Fruit fly (Drosophila melanogaster) whole organism, embryonic: Measurements from ENCODE around the gene fzo.

Experiments used
- CG10979 ChIP-seq: fragments of 200-800 bp; sonication (Bioruptor generic); optimal IDR thresholded peaks from 2 replicates; lab custom pipeline; 2018; ENCODE audit warnings: missing biosample characterization, mild to moderate bottlenecking, missing genetic modification characterization, moderate library complexity
- CG12071 ChIP-seq: fragments of 200-800 bp; sonication (Bioruptor generic); optimal IDR thresholded peaks from 3 replicates; lab custom pipeline; 2018; ENCODE audit warnings: missing biosample characterization, mild to moderate bottlenecking, missing genetic modification characterization
- CG13624 ChIP-seq: fragments of 200-800 bp; sonication (Bioruptor generic); optimal IDR thresholded peaks from 2 replicates; lab custom pipeline; 2016; ENCODE audit warnings: missing biosample characterization, missing genetic modification characterization
- CG13775 ChIP-seq: fragments of 200-800 bp; sonication (Bioruptor generic); optimal IDR thresholded peaks from 3 replicates; lab custom pipeline; 2017; ENCODE audit warnings: missing biosample characterization, mild to moderate bottlenecking, missing genetic modification characterization
- CG15269 ChIP-seq: fragments of 200-800 bp; sonication (Bioruptor generic); optimal IDR thresholded peaks from 2 replicates; lab custom pipeline; 2018; ENCODE audit warnings: missing biosample characterization, mild to moderate bottlenecking, missing genetic modification characterization, moderate library complexity
- CG15479 ChIP-seq: fragments of 200-800 bp; sonication (Bioruptor generic); optimal IDR thresholded peaks from 3 replicates; lab custom pipeline; 2019; ENCODE audit warnings: missing biosample characterization, mild to moderate bottlenecking, missing genetic modification characterization, moderate library complexity
- CG17186 ChIP-seq: fragments of 200-800 bp; sonication (Bioruptor generic); optimal IDR thresholded peaks from 3 replicates; lab custom pipeline; 2017; ENCODE audit warnings: missing biosample characterization, missing genetic modification reagents, missing genetic modification characterization
- CG17359 ChIP-seq: fragments of 200-800 bp; sonication (Bioruptor generic); optimal IDR thresholded peaks from 3 replicates; lab custom pipeline; 2018; ENCODE audit warnings: missing biosample characterization, mild to moderate bottlenecking, missing genetic modification characterization, moderate library complexity
- CG18599 ChIP-seq: fragments of 200-800 bp; sonication (Bioruptor generic); optimal IDR thresholded peaks from 3 replicates; lab custom pipeline; 2017; ENCODE audit warnings: missing biosample characterization, missing genetic modification characterization, mild to moderate bottlenecking, moderate library complexity, missing genetic modification reagents
- CG2678 ChIP-seq: fragments of 200-800 bp; sonication (Bioruptor generic); optimal IDR thresholded peaks from 3 replicates; lab custom pipeline; 2019; ENCODE audit warnings: missing biosample characterization, mild to moderate bottlenecking, missing genetic modification characterization, moderate library complexity
- CG2875 ChIP-seq: fragments of 200-800 bp; sonication (Bioruptor generic); optimal IDR thresholded peaks from 2 replicates; lab custom pipeline; 2017; ENCODE audit warnings: missing biosample characterization, mild to moderate bottlenecking, missing genetic modification characterization, missing genetic modification reagents
- CG4404 ChIP-seq: fragments of 200-800 bp; sonication (Bioruptor generic); IDR thresholded peaks from 2 replicates; pipeline ENCODE4 v1.3.6; 2022; ENCODE audit warnings: missing biosample characterization, missing genetic modification characterization
- CG5180 ChIP-seq: fragments of 200-800 bp; sonication (Bioruptor generic); optimal IDR thresholded peaks from 3 replicates; lab custom pipeline; 2017; ENCODE audit warnings: missing biosample characterization, missing genetic modification characterization, mild to moderate bottlenecking, moderate library complexity, missing genetic modification reagents
- CG8765 ChIP-seq: fragments of 200-800 bp; sonication (Bioruptor generic); IDR thresholded peaks from 2 replicates; pipeline ENCODE4 v1.3.6; 2022; ENCODE audit warnings: missing biosample characterization, missing genetic modification characterization
- Dek ChIP-seq: fragments of 200-800 bp; sonication (Bioruptor generic); optimal IDR thresholded peaks from 3 replicates; lab custom pipeline; 2019; ENCODE audit warnings: missing biosample characterization, mild to moderate bottlenecking, missing genetic modification characterization, moderate library complexity
- Dp ChIP-seq: fragments of 200-800 bp; sonication (Bioruptor generic); optimal IDR thresholded peaks from 2 replicates; lab custom pipeline; 2018; ENCODE audit warnings: missing biosample characterization, mild to moderate bottlenecking, missing genetic modification characterization, moderate library complexity
- Eip74EF ChIP-seq, 2 experiments: fragments of 200-800 bp in 1 of 2; fragments of >200 bp in 1 of 2; sonication (Bioruptor generic) in 1 of 2; optimal IDR thresholded peaks; 2 replicates each; lab custom pipeline; 2017 to 2019; ENCODE audit warnings: missing biosample characterization in 2 of 2, missing genetic modification characterization in 2 of 2, mild to moderate bottlenecking in 1 of 2, moderate library complexity in 1 of 2
- Ets97D ChIP-seq: fragments of 200-800 bp; sonication (Bioruptor generic); optimal IDR thresholded peaks from 3 replicates; lab custom pipeline; 2016; ENCODE audit warnings: missing biosample characterization, missing genetic modification characterization
- H15 ChIP-seq: fragments of 200-800 bp; sonication (Bioruptor generic); IDR thresholded peaks from 3 replicates; pipeline ENCODE4 v1.3.6; 2022; ENCODE audit warnings: missing biosample characterization, missing genetic modification characterization
- Hr51 ChIP-seq, 2 experiments: fragments of 200-800 bp; sonication (Bioruptor generic); optimal IDR thresholded peaks; 2 replicates in 1 of 2; 3 replicates in 1 of 2; lab custom pipeline; 2016 to 2018; ENCODE audit warnings: missing biosample characterization in 2 of 2, missing genetic modification characterization in 2 of 2, mild to moderate bottlenecking in 1 of 2, moderate library complexity in 1 of 2
- Kr ChIP-seq: fragments of 200-800 bp; sonication (Bioruptor generic); optimal IDR thresholded peaks from 2 replicates; lab custom pipeline; 2017; ENCODE audit warnings: missing biosample characterization, mild to moderate bottlenecking, missing genetic modification characterization
- NFAT ChIP-seq: fragments of 200-800 bp; sonication (Bioruptor generic); IDR thresholded peaks from 2 replicates; pipeline ENCODE4 v1.3.6; 2022; ENCODE audit warnings: missing biosample characterization, missing genetic modification characterization
- Rfx ChIP-seq: fragments of 200-800 bp; sonication (Bioruptor generic); IDR thresholded peaks from 2 replicates; pipeline ENCODE4 v1.3.6; 2022; ENCODE audit warnings: missing biosample characterization, missing genetic modification characterization
- Scr ChIP-seq: fragments of 200-800 bp; sonication (Bioruptor generic); IDR thresholded peaks from 2 replicates; pipeline ENCODE4 v1.3.6; 2022; ENCODE audit warnings: missing biosample characterization, missing genetic modification characterization; ENCODE audit not compliant: partially characterized antibody
- Side ChIP-seq: fragments of 200-800 bp; sonication (Bioruptor generic); optimal IDR thresholded peaks from 2 replicates; lab custom pipeline; 2016; ENCODE audit warnings: missing biosample characterization, missing genetic modification characterization
- Six4 ChIP-seq: fragments of 200-800 bp; sonication (Bioruptor generic); optimal IDR thresholded peaks from 2 replicates; lab custom pipeline; 2016; ENCODE audit warnings: missing biosample characterization, missing genetic modification characterization
- bcd ChIP-seq: fragments of 200-800 bp; sonication (Bioruptor generic); optimal IDR thresholded peaks from 2 replicates; lab custom pipeline; 2017; ENCODE audit warnings: missing biosample characterization, mild to moderate bottlenecking, missing genetic modification characterization
- chn ChIP-seq: fragments of 200-800 bp; sonication (Bioruptor generic); optimal IDR thresholded peaks from 2 replicates; lab custom pipeline; 2016; ENCODE audit warnings: missing biosample characterization, missing genetic modification characterization
- ci ChIP-seq: fragments of 200-800 bp; sonication (Bioruptor generic); IDR thresholded peaks from 3 replicates; pipeline ENCODE4 v1.3.6; 2022; ENCODE audit warnings: missing biosample characterization, missing genetic modification characterization
- en ChIP-seq: fragments of 200-800 bp; sonication (Bioruptor generic); optimal IDR thresholded peaks from 2 replicates; lab custom pipeline; 2016; ENCODE audit warnings: missing biosample characterization, missing genetic modification characterization
- esg ChIP-seq: fragments of 200-800 bp; sonication (Bioruptor generic); conservative IDR thresholded peaks from 2 replicates; pipeline ENCODE4 v1.3.6; 2022; ENCODE audit warnings: missing biosample characterization, missing genetic modification characterization
- fru ChIP-seq: fragments of >200 bp; optimal IDR thresholded peaks from 2 replicates; lab custom pipeline; 2017
- gcm ChIP-seq: fragments of 200-800 bp; sonication (Bioruptor generic); optimal IDR thresholded peaks from 2 replicates; lab custom pipeline; 2019; ENCODE audit warnings: missing biosample characterization, mild to moderate bottlenecking, missing genetic modification characterization, moderate library complexity
- gro ChIP-seq: fragments of 200-800 bp; sonication (Bioruptor generic); optimal IDR thresholded peaks from 2 replicates; lab custom pipeline; 2016; ENCODE audit warnings: missing biosample characterization, missing genetic modification characterization
- h ChIP-seq: fragments of >200 bp; optimal IDR thresholded peaks from 2 replicates; lab custom pipeline; 2017
- lola ChIP-seq, 3 experiments: fragments of >200 bp in 2 of 3; fragments of 200-800 bp in 1 of 3; sonication (Bioruptor generic) in 1 of 3; optimal IDR thresholded peaks; 2 replicates each; lab custom pipeline; 2017 to 2019; ENCODE audit warnings: missing biosample characterization in 3 of 3, missing genetic modification characterization in 3 of 3, mild to moderate bottlenecking in 1 of 3, moderate library complexity in 1 of 3
- onecut ChIP-seq: fragments of 200-800 bp; sonication (Bioruptor generic); IDR thresholded peaks from 2 replicates; pipeline ENCODE4 v1.3.6; 2022; ENCODE audit warnings: missing biosample characterization, missing genetic modification characterization
- psq ChIP-seq: fragments of 200-800 bp; sonication (Bioruptor generic); optimal IDR thresholded peaks from 2 replicates; lab custom pipeline; 2017; ENCODE audit warnings: missing biosample characterization, missing genetic modification characterization
- pum ChIP-seq: fragments of 200-800 bp; sonication (Bioruptor generic); optimal IDR thresholded peaks from 2 replicates; lab custom pipeline; 2016; ENCODE audit warnings: missing biosample characterization, missing genetic modification characterization
- ranshi ChIP-seq: fragments of 200-800 bp; sonication (Bioruptor generic); IDR thresholded peaks from 2 replicates; pipeline ENCODE4 v1.3.6; 2022; ENCODE audit warnings: missing biosample characterization, missing genetic modification characterization
- rib ChIP-seq: fragments of 200-800 bp; sonication (Bioruptor generic); IDR thresholded peaks from 2 replicates; pipeline ENCODE4 v1.3.6; 2022; ENCODE audit warnings: missing biosample characterization, missing genetic modification characterization
- row ChIP-seq: fragments of 200-800 bp; sonication (Bioruptor generic); IDR thresholded peaks from 3 replicates; pipeline ENCODE4 v1.3.6; 2022; ENCODE audit warnings: missing biosample characterization, missing genetic modification characterization
- shn ChIP-seq: fragments of 200-800 bp; sonication (Bioruptor generic); optimal IDR thresholded peaks from 3 replicates; lab custom pipeline; 2016; ENCODE audit warnings: missing biosample characterization, missing genetic modification characterization
- sna ChIP-seq: fragments of 200-800 bp; sonication (Bioruptor generic); IDR thresholded peaks from 2 replicates; pipeline ENCODE4 v1.3.6; 2022; ENCODE audit warnings: missing biosample characterization, missing genetic modification characterization; ENCODE audit not compliant: partially characterized antibody
- z ChIP-seq: fragments of 200-800 bp; sonication (Bioruptor generic); IDR thresholded peaks from 3 replicates; pipeline ENCODE4 v1.3.6; 2022; ENCODE audit warnings: missing biosample characterization, missing genetic modification characterization
- zf30C ChIP-seq: fragments of 200-800 bp; sonication (Bioruptor generic); optimal IDR thresholded peaks from 3 replicates; lab custom pipeline; 2018; ENCODE audit warnings: missing biosample characterization, mild to moderate bottlenecking, missing genetic modification characterization
- zfh2 ChIP-seq: fragments of 200-800 bp; sonication (Bioruptor generic); optimal IDR thresholded peaks from 2 replicates; lab custom pipeline; 2016; ENCODE audit warnings: missing biosample characterization, missing genetic modification characterization

The fzo gene

dm6 chr3R:23191108-23191771 is 12.6 kb downstream of the fzo start (continued):
- TF ChIP-seq CG13775 (GFP tag; lab: Kevin White, UChicago), result no peak
- TF ChIP-seq CG17359, result peak; percentile 2
- 0 out of 2 replicates have a peak, but pooled peaks have one; percentile 37 for TF ChIP-seq rib (GFP tag; lab: Robert Waterston, UW)
- TF ChIP-seq CG15269 (tag; lab: Kevin White, UChicago), result peak; percentile 34
- no peak for TF ChIP-seq CG17186 (GFP tag; lab: Kevin White, UChicago)
- 0 out of 3 replicates have a peak, but pooled peaks have one; percentile 46 for TF ChIP-seq ci (GFP tag; lab: Robert Waterston, UW)
- no peak for TF ChIP-seq CG4404 (GFP tag; lab: Robert Waterston, UW)
- TF ChIP-seq CG15479 (GFP tag; lab: Kevin White, UChicago), result no peak
- TF ChIP-seq fru (lab: Kevin White, UChicago), result no peak
- TF ChIP-seq Dek, result peak; percentile 13
- TF ChIP-seq chn (GFP tag; lab: Kevin White, UChicago), result no peak
- TF ChIP-seq CG5180 (GFP tag; lab: Kevin White, UChicago), result peak; percentile 34
- no peak for TF ChIP-seq Hr51 (GFP tag; optimal IDR thresholded peaks at IDR 0.05; lab: Kevin White, UChicago)
- TF ChIP-seq h (lab: Kevin White, UChicago), result no peak
- peak; percentile 57 for TF ChIP-seq CG18599 (GFP tag; lab: Kevin White, UChicago)
- TF ChIP-seq ranshi, result peak; percentile 48; the same call in 1 of the 2 replicates
- TF ChIP-seq en, result no peak
- TF ChIP-seq shn (GFP tag; lab: Kevin White, UChicago), result no peak
- TF ChIP-seq Rfx, result peak; percentile 71
- peak; percentile 3 for TF ChIP-seq CG10979
- no peak for TF ChIP-seq CG8765 (GFP tag; lab: Robert Waterston, UW)
- peak; percentile 43 for TF ChIP-seq CG13624
- peak; percentile 33 for TF ChIP-seq bcd (GFP tag; lab: Kevin White, UChicago)
- peak; percentile 98 for TF ChIP-seq z (GFP tag; lab: Robert Waterston, UW)
- peak; percentile 76 for TF ChIP-seq zf30C (GFP tag; lab: Kevin White, UChicago)
- TF ChIP-seq Scr (GFP tag; lab: Robert Waterston, UW), result peak; percentile 40; the same call in 1 of the 2 replicates
- peak; percentile 67 for TF ChIP-seq NFAT (GFP tag; lab: Robert Waterston, UW)

- TF ChIP-seq sna (GFP tag; lab: Robert Waterston, UW) (no peak), row (GFP tag; lab: Robert Waterston, UW) (peak; percentile 94), zfh2 (GFP tag; lab: Kevin White, UChicago) (peak; percentile 71), CG12071 (peak; percentile 79), CG2678 (tag; lab: Kevin White, UChicago) (peak; percentile 88), onecut (GFP tag; lab: Robert Waterston, UW) (peak; percentile 47), lola (GFP tag; optimal IDR thresholded peaks at IDR 0.05; lab: Kevin White, UChicago) (peak in 1 of 3 experiments; percentile 42), gro (GFP tag; lab: Kevin White, UChicago) (peak; percentile 79), H15 (peak; percentile 59; the same call in 1 of the 3 replicates), psq (GFP tag; lab: Kevin White, UChicago) (no peak), Eip74EF (GFP tag; optimal IDR thresholded peaks at IDR 0.05; lab: Kevin White, UChicago) (peak in 1 of 2 experiments; percentile 57), Six4 (GFP tag; lab: Kevin White, UChicago) (peak; percentile 36), Side (GFP tag; lab: Kevin White, UChicago) (peak; percentile 65), Dp (GFP tag; lab: Kevin White, UChicago) (no peak), h (lab: Kevin White, UChicago) (no peak), Kr (no peak), gcm (peak; percentile 45), pum (GFP tag; lab: Kevin White, UChicago) (peak; percentile 43), CG2875 (GFP tag; lab: Kevin White, UChicago) (no peak), esg (GFP tag; lab: Robert Waterston, UW) (peak; percentile 49), Ets97D (GFP tag; lab: Kevin White, UChicago) (peak; percentile 10)
Observed at dm6 chr3R:23189958-23190900, 13.6 kb downstream of the fzo start.
